Fruit fly (Drosophila melanogaster) whole organism, embryonic: ENCODE data around the gene CG32079.

Source experiments
- Bgb ChIP-seq: fragments of 200-800 bp; sonication (Bioruptor generic); IDR thresholded peaks from 2 replicates; pipeline ENCODE4 v1.3.6; 2022; ENCODE audit warnings: missing biosample characterization, missing genetic modification characterization; ENCODE audit not compliant: partially characterized antibody
- C15 ChIP-seq: fragments of 200-800 bp; sonication (Bioruptor generic); IDR thresholded peaks from 3 replicates; pipeline ENCODE4 v1.3.6; 2022; ENCODE audit warnings: missing biosample characterization, missing genetic modification characterization
- CG10274 ChIP-seq: fragments of 200-800 bp; sonication (Bioruptor generic); optimal IDR thresholded peaks from 3 replicates; lab custom pipeline; 2017; ENCODE audit warnings: missing biosample characterization, mild to moderate bottlenecking, missing genetic modification characterization
- CG11456 ChIP-seq: fragments of 200-800 bp; sonication (Bioruptor generic); IDR thresholded peaks from 3 replicates; pipeline ENCODE4 v1.3.6; 2022; ENCODE audit warnings: missing biosample characterization, missing genetic modification characterization
- CG12155 ChIP-seq: fragments of 200-800 bp; sonication (Bioruptor generic); optimal IDR thresholded peaks from 3 replicates; lab custom pipeline; 2016; ENCODE audit warnings: missing biosample characterization, missing genetic modification characterization
- CG12744 ChIP-seq: fragments of 200-800 bp; sonication (Bioruptor generic); optimal IDR thresholded peaks from 2 replicates; lab custom pipeline; 2016; ENCODE audit warnings: missing biosample characterization, missing genetic modification characterization
- CG12769 ChIP-seq: fragments of 200-800 bp; sonication (Bioruptor generic); optimal IDR thresholded peaks from 2 replicates; lab custom pipeline; 2019; ENCODE audit warnings: missing biosample characterization, mild to moderate bottlenecking, missing genetic modification characterization, moderate library complexity
- CG12942 ChIP-seq: fragments of 200-800 bp; sonication (Bioruptor generic); optimal IDR thresholded peaks from 3 replicates; lab custom pipeline; 2016; ENCODE audit warnings: missing biosample characterization, missing genetic modification characterization
- CG13123 ChIP-seq: fragments of 200-800 bp; sonication (Bioruptor generic); optimal IDR thresholded peaks from 2 replicates; lab custom pipeline; 2016; ENCODE audit warnings: missing biosample characterization, missing genetic modification characterization
- CG13775 ChIP-seq: fragments of 200-800 bp; sonication (Bioruptor generic); optimal IDR thresholded peaks from 3 replicates; lab custom pipeline; 2017; ENCODE audit warnings: missing biosample characterization, mild to moderate bottlenecking, missing genetic modification characterization
- CG16815 ChIP-seq: fragments of 200-800 bp; sonication (Bioruptor generic); optimal IDR thresholded peaks from 3 replicates; lab custom pipeline; 2017; ENCODE audit warnings: missing biosample characterization, mild to moderate bottlenecking, missing genetic modification characterization
- CG17186 ChIP-seq: fragments of 200-800 bp; sonication (Bioruptor generic); optimal IDR thresholded peaks from 3 replicates; lab custom pipeline; 2017; ENCODE audit warnings: missing biosample characterization, missing genetic modification reagents, missing genetic modification characterization
- CG1792 ChIP-seq: fragments of 200-800 bp; sonication (Bioruptor generic); optimal IDR thresholded peaks from 2 replicates; lab custom pipeline; 2016; ENCODE audit warnings: missing biosample characterization, missing genetic modification characterization
- CG18262 ChIP-seq: fragments of 200-800 bp; optimal IDR thresholded peaks from 3 replicates; lab custom pipeline; 2019; ENCODE audit warnings: missing biosample characterization, mild to moderate bottlenecking, missing genetic modification characterization, moderate library complexity
- CG34422 ChIP-seq: fragments of 200-800 bp; sonication (Bioruptor generic); IDR thresholded peaks from 3 replicates; pipeline ENCODE4 v1.3.6; 2022; ENCODE audit warnings: missing biosample characterization, missing genetic modification characterization
- CG4282 ChIP-seq: fragments of 200-800 bp; sonication (Bioruptor generic); optimal IDR thresholded peaks from 2 replicates; lab custom pipeline; 2016; ENCODE audit warnings: missing biosample characterization, missing genetic modification characterization
- CG4707 ChIP-seq: fragments of 200-800 bp; sonication (Bioruptor generic); optimal IDR thresholded peaks from 2 replicates; lab custom pipeline; 2018; ENCODE audit warnings: missing biosample characterization, mild to moderate bottlenecking, missing genetic modification characterization, moderate library complexity
- CG6254 ChIP-seq: fragments of 200-800 bp; sonication (Bioruptor generic); optimal IDR thresholded peaks from 3 replicates; lab custom pipeline; 2017; ENCODE audit warnings: mild to moderate bottlenecking, missing biosample characterization, missing genetic modification reagents, missing genetic modification characterization
- CG7357 ChIP-seq: fragments of 200-800 bp; sonication (Bioruptor generic); IDR thresholded peaks from 3 replicates; pipeline ENCODE4 v1.3.6; 2022; ENCODE audit warnings: missing biosample characterization, missing genetic modification characterization
- CG7556 ChIP-seq: fragments of 200-800 bp; sonication (Bioruptor generic); optimal IDR thresholded peaks from 2 replicates; lab custom pipeline; 2017; ENCODE audit warnings: missing biosample characterization, mild to moderate bottlenecking, missing genetic modification characterization
- CG7987 ChIP-seq: fragments of 200-800 bp; sonication (Bioruptor generic); optimal IDR thresholded peaks from 2 replicates; lab custom pipeline; 2018; ENCODE audit warnings: missing biosample characterization, mild to moderate bottlenecking, missing genetic modification characterization, moderate library complexity
- CG8089 ChIP-seq: fragments of 200-800 bp; sonication (Bioruptor generic); optimal IDR thresholded peaks from 3 replicates; lab custom pipeline; 2016; ENCODE audit warnings: missing biosample characterization, missing genetic modification characterization
- CG9727 ChIP-seq: fragments of 200-800 bp; sonication (Bioruptor generic); optimal IDR thresholded peaks from 3 replicates; lab custom pipeline; 2017; ENCODE audit warnings: missing biosample characterization, mild to moderate bottlenecking, missing genetic modification characterization
- Deaf1 ChIP-seq: fragments of 200-800 bp; optimal IDR thresholded peaks from 3 replicates; lab custom pipeline; 2019; ENCODE audit warnings: missing biosample characterization, mild to moderate bottlenecking, missing genetic modification characterization, moderate library complexity
- Eip74EF ChIP-seq, 2 experiments: fragments of 200-800 bp in 1 of 2; fragments of >200 bp in 1 of 2; sonication (Bioruptor generic) in 1 of 2; optimal IDR thresholded peaks; 2 replicates each; lab custom pipeline; 2017 to 2019; ENCODE audit warnings: missing biosample characterization in 2 of 2, missing genetic modification characterization in 2 of 2, mild to moderate bottlenecking in 1 of 2, moderate library complexity in 1 of 2
- H2.0 ChIP-seq: fragments of 200-800 bp; sonication (Bioruptor generic); IDR thresholded peaks from 2 replicates; pipeline ENCODE4 v1.3.6; 2022; ENCODE audit warnings: missing biosample characterization, missing genetic modification characterization
- Hsf ChIP-seq: fragments of 200-800 bp; sonication (Bioruptor generic); optimal IDR thresholded peaks from 3 replicates; lab custom pipeline; 2016; ENCODE audit warnings: missing biosample characterization, missing genetic modification characterization
- Lhr ChIP-seq: fragments of 200-800 bp; sonication (Bioruptor generic); optimal IDR thresholded peaks from 3 replicates; lab custom pipeline; 2017; ENCODE audit warnings: mild to moderate bottlenecking, missing biosample characterization, missing genetic modification reagents, missing genetic modification characterization
- Med ChIP-seq: fragments of 200-800 bp; sonication (Bioruptor generic); peaks from one replicate; lab custom pipeline; 2016; ENCODE audit warnings: missing biosample characterization, missing genetic modification characterization, mild to moderate bottlenecking, inconsistent platforms, moderate library complexity
- Nf-YA ChIP-seq: fragments of 200-800 bp; sonication (Bioruptor generic); IDR thresholded peaks from 2 replicates; pipeline ENCODE4 v1.3.6; 2022; ENCODE audit warnings: missing biosample characterization, missing genetic modification characterization
- Oaz ChIP-seq: fragments of 200-800 bp; sonication (Bioruptor generic); IDR thresholded peaks from 2 replicates; pipeline ENCODE4 v1.3.6; 2022; ENCODE audit warnings: missing biosample characterization, missing genetic modification characterization
- Opbp ChIP-seq: fragments of 200-800 bp; sonication (Bioruptor generic); IDR thresholded peaks from 3 replicates; pipeline ENCODE4 v1.3.6; 2022; ENCODE audit warnings: missing biosample characterization, missing genetic modification characterization; ENCODE audit not compliant: partially characterized antibody
- Sox100B ChIP-seq: fragments of 200-800 bp; sonication (Bioruptor generic); optimal IDR thresholded peaks from 3 replicates; lab custom pipeline; 2018; ENCODE audit warnings: missing biosample characterization, mild to moderate bottlenecking, missing genetic modification characterization
- Xbp1 ChIP-seq: fragments of 200-800 bp; sonication (Bioruptor generic); optimal IDR thresholded peaks from 3 replicates; lab custom pipeline; 2016; ENCODE audit warnings: missing biosample characterization, mild to moderate bottlenecking, missing genetic modification characterization
- chm ChIP-seq: fragments of 200-800 bp; sonication (Bioruptor generic); IDR thresholded peaks from 2 replicates; pipeline ENCODE4 v1.3.6; 2022; ENCODE audit warnings: missing biosample characterization, missing genetic modification characterization
- dm ChIP-seq: fragments of 200-800 bp; sonication (Bioruptor generic); optimal IDR thresholded peaks from 3 replicates; lab custom pipeline; 2016; ENCODE audit warnings: missing biosample characterization, missing genetic modification characterization
- esg ChIP-seq: fragments of 200-800 bp; sonication (Bioruptor generic); conservative IDR thresholded peaks from 2 replicates; pipeline ENCODE4 v1.3.6; 2022; ENCODE audit warnings: missing biosample characterization, missing genetic modification characterization
- gro ChIP-seq: fragments of 200-800 bp; sonication (Bioruptor generic); optimal IDR thresholded peaks from 2 replicates; lab custom pipeline; 2016; ENCODE audit warnings: missing biosample characterization, missing genetic modification characterization
- insv ChIP-seq, 2 experiments: fragments of 200-800 bp; sonication (Bioruptor generic); optimal IDR thresholded peaks; 3 replicates each; lab custom pipeline; 2016 to 2018; ENCODE audit warnings: missing biosample characterization in 2 of 2, missing genetic modification characterization in 2 of 2
- lov ChIP-seq, 2 experiments: fragments of 200-800 bp in 1 of 2; fragments of >200 bp in 1 of 2; sonication (Bioruptor generic) in 1 of 2; IDR thresholded peaks in 1 of 2; optimal IDR thresholded peaks in 1 of 2; 2 replicates in 1 of 2; 3 replicates in 1 of 2; pipeline versions ENCODE4 v1.3.6 to Lab custom; 2017 to 2022; ENCODE audit warnings: missing biosample characterization in 1 of 2, missing genetic modification characterization in 1 of 2
- nom ChIP-seq: fragments of 200-800 bp; sonication (Bioruptor generic); optimal IDR thresholded peaks from 2 replicates; lab custom pipeline; 2017; ENCODE audit warnings: missing biosample characterization, missing genetic modification characterization, mild to moderate bottlenecking, moderate library complexity, missing genetic modification reagents
- odd ChIP-seq: fragments of 200-800 bp; sonication (Bioruptor generic); optimal IDR thresholded peaks from 2 replicates; lab custom pipeline; 2017; ENCODE audit warnings: missing biosample characterization, mild to moderate bottlenecking, missing genetic modification characterization
- prd ChIP-seq, 3 experiments: fragments of >200 bp in 2 of 3; fragments of 200-800 bp in 1 of 3; sonication (Bioruptor generic) in 1 of 3; optimal IDR thresholded peaks in 2 of 3; IDR thresholded peaks in 1 of 3; 2 replicates in 2 of 3; 3 replicates in 1 of 3; pipeline versions ENCODE4 v1.3.6 to Lab custom; 2017 to 2022; ENCODE audit warnings: missing biosample characterization in 1 of 3, missing genetic modification characterization in 1 of 3
- schlank ChIP-seq: fragments of 200-800 bp; sonication (Bioruptor generic); optimal IDR thresholded peaks from 2 replicates; lab custom pipeline; 2018; ENCODE audit warnings: missing biosample characterization, mild to moderate bottlenecking, missing genetic modification characterization
- scrt ChIP-seq: fragments of 200-800 bp; sonication (Bioruptor generic); optimal IDR thresholded peaks from 2 replicates; lab custom pipeline; 2018; ENCODE audit warnings: missing biosample characterization, mild to moderate bottlenecking, missing genetic modification characterization, moderate library complexity
- sd ChIP-seq: fragments of 200-800 bp; sonication (Bioruptor generic); optimal IDR thresholded peaks from 3 replicates; lab custom pipeline; 2018; ENCODE audit warnings: missing biosample characterization, mild to moderate bottlenecking, missing genetic modification characterization, moderate library complexity
- slou ChIP-seq: fragments of 200-800 bp; sonication (Bioruptor generic); optimal IDR thresholded peaks from 3 replicates; lab custom pipeline; 2016; ENCODE audit warnings: missing biosample characterization, missing genetic modification characterization
- vvl ChIP-seq: fragments of 200-800 bp; sonication (Bioruptor generic); IDR thresholded peaks from 2 replicates; pipeline ENCODE4 v1.3.6; 2022; ENCODE audit warnings: missing biosample characterization, missing genetic modification characterization
- zfh1 ChIP-seq: fragments of 200-800 bp; sonication (Bioruptor generic); IDR thresholded peaks from 3 replicates; pipeline ENCODE4 v1.3.6; 2022; ENCODE audit warnings: missing biosample characterization, missing genetic modification characterization

The CG32079 gene

DNA sequence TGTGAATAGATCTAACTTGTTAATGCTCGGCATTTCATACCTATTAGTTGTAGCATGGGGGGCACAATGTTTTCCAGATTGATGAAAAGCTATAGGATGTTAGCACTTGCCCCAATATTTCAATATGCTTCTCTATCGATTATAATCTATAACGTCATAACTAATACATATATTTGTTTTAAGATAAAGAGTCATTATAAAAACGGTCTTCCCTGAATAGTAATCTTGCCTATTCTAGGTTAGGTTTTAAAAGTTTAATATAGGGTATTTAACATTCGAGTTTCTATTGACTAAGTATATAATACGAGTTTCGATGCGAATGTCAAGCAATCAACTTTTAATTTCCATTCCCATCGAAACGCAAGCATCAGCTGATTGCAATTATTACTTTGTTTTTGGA, 35.8 kb downstream of the CG32079 start, which contains the start of the genes CG6321 and Blos2 (continued):
- TF ChIP-seq CG12744 (GFP tag; lab: Kevin White, UChicago) (peak; percentile 54), CG16815 (GFP tag; lab: Kevin White, UChicago) (peak; percentile 42), CG11456 (peak; percentile 57; the same call in 1 of the 3 replicates), CG10274 (GFP tag; lab: Kevin White, UChicago) (peak; percentile 24), CG13123 (peak; percentile 15), esg (peak; percentile 30; the same call in 1 of the 2 replicates), CG1792 (GFP tag; lab: Kevin White, UChicago) (no peak), CG34422 (GFP tag; lab: Robert Waterston, UW) (0 out of 3 replicates have a peak, but pooled peaks have one; percentile 38), CG12155 (GFP tag; lab: Kevin White, UChicago) (peak; percentile 64), zfh1 (GFP tag; lab: Robert Waterston, UW) (peak; percentile 54), Oaz (GFP tag; lab: Robert Waterston, UW) (peak; percentile 54), Med (GFP tag; lab: Kevin White, UChicago) (peak; percentile 93), lov (optimal IDR thresholded peaks at IDR 0.05; lab: Kevin White, UChicago) (no peak), lov (GFP tag; IDR thresholded peaks at IDR 0.05; lab: Robert Waterston, UW) (0 out of 3 replicates have a peak, but pooled peaks have one; percentile 37), Xbp1 (GFP tag; lab: Kevin White, UChicago) (peak; percentile 75), CG4707 (peak; percentile 52), scrt (GFP tag; lab: Kevin White, UChicago) (peak; percentile 68), CG7556 (GFP tag; lab: Kevin White, UChicago) (peak; percentile 79), CG12769 (peak; percentile 79), CG13775 (GFP tag; lab: Kevin White, UChicago) (peak; percentile 61), CG4282 (no peak), gro (peak; percentile 5), chm (GFP tag; lab: Robert Waterston, UW) (peak; percentile 55; the same call in 1 of the 2 replicates), prd (optimal IDR thresholded peaks at IDR 0.05; lab: Kevin White, UChicago) (no peak), prd (GFP tag; IDR thresholded peaks at IDR 0.05; lab: Robert Waterston, UW) (peak; percentile 61; the same call in 2 of the 3 replicates), Opbp (GFP tag; lab: Robert Waterston, UW) (no peak), slou (GFP tag; lab: Kevin White, UChicago) (peak; percentile 8), CG12942 (no peak), H2.0 (GFP tag; lab: Robert Waterston, UW) (no peak), CG7987 (GFP tag; lab: Kevin White, UChicago) (peak; percentile 4), Deaf1 (tag; lab: Kevin White, UChicago) (peak; percentile 66), CG18262 (tag; lab: Kevin White, UChicago) (peak; percentile 86), dm (GFP tag; lab: Kevin White, UChicago) (no peak), Nf-YA (GFP tag; lab: Robert Waterston, UW) (0 out of 2 replicates have a peak, but pooled peaks have one; percentile 32), CG6254 (GFP tag; lab: Kevin White, UChicago) (peak; percentile 23), vvl (GFP tag; lab: Robert Waterston, UW) (peak; percentile 88), schlank (tag; lab: Kevin White, UChicago) (no peak), CG17186 (GFP tag; lab: Kevin White, UChicago) (no peak), Bgb (GFP tag; lab: Robert Waterston, UW) (no peak), odd (GFP tag; lab: Kevin White, UChicago) (peak; percentile 69), insv (GFP tag; optimal IDR thresholded peaks at IDR 0.05; lab: Kevin White, UChicago) (no peak), sd (tag; lab: Kevin White, UChicago) (peak; percentile 67), Hsf (GFP tag; lab: Kevin White, UChicago) (peak; percentile 75), CG8089 (GFP tag; lab: Kevin White, UChicago) (no peak), Eip74EF (GFP tag; optimal IDR thresholded peaks at IDR 0.05; lab: Kevin White, UChicago) (peak in 1 of 2 experiments; percentile 84), Sox100B (GFP tag; lab: Kevin White, UChicago) (peak; percentile 74), C15 (GFP tag; lab: Robert Waterston, UW) (peak; percentile 59; the same call in 1 of the 3 replicates), nom (GFP tag; lab: Kevin White, UChicago) (peak; percentile 20), Lhr (peak; percentile 22), CG7357 (peak; percentile 45; the same call in 1 of the 3 replicates), CG9727 (GFP tag; lab: Kevin White, UChicago) (peak; percentile 64)
